Worm (Caenorhabditis elegans) whole organism, L1 larva: Measurements from ENCODE around the gene pyt-1.

Experiments used
- C04F5.9 ChIP-seq: sonication (generic microtip); optimal IDR thresholded peaks from 2 replicates; lab custom pipeline; 2016; ENCODE audit warnings: missing genetic modification characterization, missing compliant biosample characterization
- C16A3.4 ChIP-seq: fragments of 150-350 bp; optimal IDR thresholded peaks from 2 replicates; lab custom pipeline; 2014; ENCODE audit warnings: missing biosample characterization, missing genetic modification characterization
- C34B4.2 ChIP-seq: sonication (generic microtip); optimal IDR thresholded peaks from 2 replicates; lab custom pipeline; 2017; ENCODE audit warnings: mild to moderate bottlenecking, missing genetic modification characterization, missing compliant biosample characterization
- F16B12.6 ChIP-seq: fragments of 150-350 bp; optimal IDR thresholded peaks from 2 replicates; lab custom pipeline; 2014; ENCODE audit warnings: missing biosample characterization, missing genetic modification characterization
- Y116A8C.19 ChIP-seq: sonication (generic microtip); optimal IDR thresholded peaks from 2 replicates; lab custom pipeline; 2016; ENCODE audit warnings: missing compliant biosample characterization, missing genetic modification characterization, borderline replicate concordance
- aha-1 ChIP-seq: fragments of 150-350 bp; optimal IDR thresholded peaks from 2 replicates; lab custom pipeline; 2014; ENCODE audit warnings: missing biosample characterization, missing genetic modification characterization
- alr-1 ChIP-seq: fragments of 200-800 bp; sonication (Bioruptor generic); optimal IDR thresholded peaks from 2 replicates; lab custom pipeline; 2018; ENCODE audit warnings: borderline replicate concordance, mild to moderate bottlenecking, missing genetic modification characterization, missing compliant biosample characterization
- aly-2 ChIP-seq: fragments of 150-350 bp; optimal IDR thresholded peaks from 2 replicates; lab custom pipeline; 2014; ENCODE audit warnings: missing biosample characterization, missing genetic modification characterization
- ama-1 ChIP-seq: fragments of 150-350 bp; optimal IDR thresholded peaks from 2 replicates; lab custom pipeline; 2014
- blmp-1 ChIP-seq: fragments of 150-350 bp; optimal IDR thresholded peaks from 2 replicates; lab custom pipeline; 2014; ENCODE audit warnings: missing biosample characterization, missing genetic modification characterization
- ceh-63 ChIP-seq: fragments of 200-800 bp; sonication (Bioruptor generic); optimal IDR thresholded peaks from 2 replicates; lab custom pipeline; 2018; ENCODE audit warnings: mild to moderate bottlenecking, missing genetic modification characterization, missing compliant biosample characterization
- ceh-82 ChIP-seq, 3 experiments: fragments of 150-350 bp in 1 of 3; sonication (generic microtip) in 2 of 3; optimal IDR thresholded peaks; 2 replicates each; lab custom pipeline; 2014 to 2017; ENCODE audit warnings: missing biosample characterization in 3 of 3, missing genetic modification characterization in 3 of 3
- ceh-88 ChIP-seq: fragments of 200-800 bp; sonication (Bioruptor generic); IDR thresholded peaks from 2 replicates; pipeline ENCODE4 v1.3.6; 2022; ENCODE audit warnings: missing genetic modification characterization, missing compliant biosample characterization
- ceh-90 ChIP-seq: sonication (generic microtip); optimal IDR thresholded peaks from 2 replicates; lab custom pipeline; 2016; ENCODE audit warnings: missing genetic modification characterization, missing compliant biosample characterization
- dpl-1 ChIP-seq, 3 experiments: fragments of 150-350 bp in 2 of 3; sonication (generic microtip) in 1 of 3; optimal IDR thresholded peaks; 2 replicates each; lab custom pipeline; 2014 to 2017; ENCODE audit warnings: missing biosample characterization in 3 of 3, missing genetic modification characterization in 3 of 3, missing genetic modification reagents in 3 of 3
- dsc-1 ChIP-seq: sonication (generic microtip); optimal IDR thresholded peaks from 2 replicates; lab custom pipeline; 2016; ENCODE audit warnings: mild to moderate bottlenecking, missing genetic modification characterization, missing compliant biosample characterization
- efl-3 ChIP-seq: fragments of 200-800 bp; sonication (Bioruptor generic); optimal IDR thresholded peaks from 2 replicates; lab custom pipeline; 2018; ENCODE audit warnings: mild to moderate bottlenecking, missing genetic modification characterization, missing compliant biosample characterization
- egl-13 ChIP-seq: sonication (generic microtip); optimal IDR thresholded peaks from 2 replicates; lab custom pipeline; 2016; ENCODE audit warnings: missing genotype, missing genetic modification reagents, missing genetic modification characterization, missing compliant biosample characterization
- elt-3 ChIP-seq, 6 experiments: fragments of 150-350 bp in 1 of 6; sonication (generic microtip); optimal IDR thresholded peaks; 2 replicates each; lab custom pipeline; 2017 to 2018; ENCODE audit warnings: missing biosample characterization in 6 of 6, missing genetic modification characterization in 6 of 6, inconsistent platforms in 1 of 6
- fkh-4 ChIP-seq: sonication (generic microtip); optimal IDR thresholded peaks from 2 replicates; lab custom pipeline; 2016; ENCODE audit warnings: missing compliant biosample characterization, missing genetic modification characterization, borderline replicate concordance
- fos-1 ChIP-seq: fragments of 150-350 bp; optimal IDR thresholded peaks from 2 replicates; lab custom pipeline; 2014; ENCODE audit warnings: missing biosample characterization, missing genetic modification characterization
- hlh-4 ChIP-seq: sonication (generic microtip); optimal IDR thresholded peaks from 2 replicates; lab custom pipeline; 2016; ENCODE audit warnings: mild to moderate bottlenecking, missing genetic modification characterization, missing compliant biosample characterization
- hpl-2 ChIP-seq: fragments of 150-350 bp; optimal IDR thresholded peaks from 2 replicates; lab custom pipeline; 2014; ENCODE audit warnings: missing biosample characterization, missing genetic modification reagents, missing genetic modification characterization
- irx-1 ChIP-seq: sonication (generic microtip); optimal IDR thresholded peaks from 2 replicates; lab custom pipeline; 2016; ENCODE audit warnings: missing genetic modification characterization, missing compliant biosample characterization
- jun-1 ChIP-seq: fragments of 150-350 bp; optimal IDR thresholded peaks from 2 replicates; lab custom pipeline; 2014; ENCODE audit warnings: missing biosample characterization, missing genetic modification reagents, missing genetic modification characterization
- lin-13 ChIP-seq: fragments of 150-350 bp; optimal IDR thresholded peaks from 2 replicates; lab custom pipeline; 2014; ENCODE audit warnings: missing biosample characterization, missing genetic modification reagents, missing genetic modification characterization
- lin-14 ChIP-seq: fragments of 200-800 bp; sonication (Bioruptor generic); optimal IDR thresholded peaks from 2 replicates; lab custom pipeline; 2018; ENCODE audit warnings: mild to moderate bottlenecking, missing genetic modification characterization, moderate library complexity, missing compliant biosample characterization
- lin-35 ChIP-seq, 2 experiments: fragments of 150-350 bp; optimal IDR thresholded peaks; 2 replicates each; lab custom pipeline; 2014; ENCODE audit warnings: missing biosample characterization in 2 of 2, missing genetic modification characterization in 2 of 2, missing genetic modification reagents in 2 of 2
- lsy-2 ChIP-seq, 2 experiments: fragments of 150-350 bp; optimal IDR thresholded peaks; 2 replicates each; lab custom pipeline; 2014; ENCODE audit warnings: missing biosample characterization in 2 of 2, missing genetic modification characterization in 2 of 2
- mdl-1 ChIP-seq, 2 experiments: fragments of 150-350 bp; optimal IDR thresholded peaks; 2 replicates each; lab custom pipeline; 2014 to 2017; ENCODE audit warnings: missing biosample characterization in 2 of 2, missing genetic modification characterization in 2 of 2, inconsistent platforms in 1 of 2
- mef-2 ChIP-seq: fragments of 150-350 bp; optimal IDR thresholded peaks from 2 replicates; lab custom pipeline; 2014; ENCODE audit warnings: missing biosample characterization, missing genetic modification characterization
- nhr-11 ChIP-seq: fragments of 150-350 bp; optimal IDR thresholded peaks from 2 replicates; lab custom pipeline; 2014; ENCODE audit warnings: missing biosample characterization, missing genetic modification characterization
- nhr-19 ChIP-seq: fragments of 200-800 bp; sonication (Bioruptor generic); conservative IDR thresholded peaks from 2 replicates; pipeline ENCODE4 v1.3.6; 2022; ENCODE audit warnings: missing genetic modification characterization, missing compliant biosample characterization
- nhr-28 ChIP-seq: fragments of 150-350 bp; optimal IDR thresholded peaks from 2 replicates; lab custom pipeline; 2014; ENCODE audit warnings: missing biosample characterization, missing genetic modification characterization
- nhr-47 ChIP-seq: sonication (generic microtip); optimal IDR thresholded peaks from 2 replicates; lab custom pipeline; 2016; ENCODE audit warnings: mild to moderate bottlenecking, missing genetic modification characterization, moderate library complexity, missing compliant biosample characterization
- nhr-90 ChIP-seq: sonication (generic microtip); optimal IDR thresholded peaks from 2 replicates; lab custom pipeline; 2016; ENCODE audit warnings: mild to moderate bottlenecking, missing genetic modification characterization, missing compliant biosample characterization; ENCODE audit not compliant: poor library complexity
- pax-3 ChIP-seq: fragments of 200-800 bp; sonication (Bioruptor generic); optimal IDR thresholded peaks from 2 replicates; lab custom pipeline; 2018; ENCODE audit warnings: mild to moderate bottlenecking, missing genetic modification characterization, moderate library complexity, missing compliant biosample characterization
- rnt-1 ChIP-seq: sonication (generic microtip); optimal IDR thresholded peaks from 2 replicates; lab custom pipeline; 2016; ENCODE audit warnings: mild to moderate bottlenecking, missing genetic modification characterization, moderate library complexity, missing compliant biosample characterization
- skn-1 ChIP-seq: fragments of 150-350 bp; optimal IDR thresholded peaks from 2 replicates; lab custom pipeline; 2014; ENCODE audit warnings: missing biosample characterization, missing genetic modification characterization
- snu-23 ChIP-seq: sonication (generic microtip); optimal IDR thresholded peaks from 2 replicates; lab custom pipeline; 2016; ENCODE audit warnings: missing genetic modification characterization, missing compliant biosample characterization
- sptf-1 ChIP-seq: fragments of 150-350 bp; optimal IDR thresholded peaks from 2 replicates; lab custom pipeline; 2014; ENCODE audit warnings: missing biosample characterization, missing genetic modification characterization
- sup-37 ChIP-seq: fragments of 200-800 bp; sonication (Bioruptor generic); optimal IDR thresholded peaks from 2 replicates; lab custom pipeline; 2018; ENCODE audit warnings: mild to moderate bottlenecking, missing genetic modification characterization, missing compliant biosample characterization
- swsn-7 ChIP-seq: sonication (generic microtip); optimal IDR thresholded peaks from 2 replicates; lab custom pipeline; 2016; ENCODE audit warnings: missing genetic modification characterization, missing compliant biosample characterization
- unc-130 ChIP-seq: fragments of 150-350 bp; optimal IDR thresholded peaks from 2 replicates; lab custom pipeline; 2017; ENCODE audit warnings: missing biosample characterization, missing genetic modification characterization, inconsistent platforms
- unc-62 ChIP-seq: fragments of 150-350 bp; optimal IDR thresholded peaks from 2 replicates; lab custom pipeline; 2014; ENCODE audit warnings: missing biosample characterization, missing genetic modification reagents, missing genetic modification characterization
- unc-86 ChIP-seq: sonication (generic microtip); optimal IDR thresholded peaks from 2 replicates; lab custom pipeline; 2016; ENCODE audit warnings: missing genetic modification characterization, missing compliant biosample characterization
- unc-98 ChIP-seq: fragments of 200-800 bp; sonication (Bioruptor generic); IDR thresholded peaks from 2 replicates; pipeline ENCODE4 v1.3.6; 2022; ENCODE audit warnings: missing genetic modification characterization, missing compliant biosample characterization
- zip-4 ChIP-seq: fragments of 200-800 bp; sonication (Bioruptor generic); optimal IDR thresholded peaks from 2 replicates; lab custom pipeline; 2018; ENCODE audit warnings: mild to moderate bottlenecking, missing genetic modification characterization, moderate library complexity, missing compliant biosample characterization
- ztf-11 ChIP-seq, 2 experiments: sonication (generic microtip); optimal IDR thresholded peaks; 2 replicates each; lab custom pipeline; 2016 to 2017; ENCODE audit warnings: missing genetic modification characterization in 2 of 2, missing biosample characterization in 1 of 2, missing compliant biosample characterization in 1 of 2

The pyt-1 gene

ce11 chrV:10246967-10247366 is 17.8 kb upstream of the pyt-1 start:
- TF ChIP-seq aha-1 (no peak), zip-4 (no peak), nhr-19 (peak; percentile 38), lsy-2 (tag; optimal IDR thresholded peaks at IDR 0.05; lab: Kevin White, UChicago) (no peak), pax-3 (tag; lab: Kevin White, UChicago) (no peak), unc-62 (no peak), mef-2 (tag; lab: Kevin White, UChicago) (no peak), lin-14 (GFP tag; lab: Kevin White, UChicago) (peak; percentile 22), mdl-1 (tag; optimal IDR thresholded peaks at IDR 0.05; lab: Kevin White, UChicago) (peak in 1 of 2 experiments; percentile 17), sptf-1 (tag; lab: Kevin White, UChicago) (no peak), blmp-1 (tag; lab: Kevin White, UChicago) (peak; percentile 8), fkh-4 (tag; lab: Kevin White, UChicago) (no peak), lin-13 (GFP tag; lab: Kevin White, UChicago) (no peak), C34B4.2 (no peak), ceh-63 (GFP tag; lab: Kevin White, UChicago) (no peak), F16B12.6 (tag; lab: Kevin White, UChicago) (no peak), unc-98 (no peak), fos-1 (tag; lab: Kevin White, UChicago) (no peak), ceh-82 (tag; optimal IDR thresholded peaks at IDR 0.05; lab: Kevin White, UChicago) (no peak), alr-1 (tag; lab: Kevin White, UChicago) (no peak), hpl-2 (GFP tag; lab: Kevin White, UChicago) (no peak), Y116A8C.19 (tag; lab: Kevin White, UChicago) (no peak), efl-3 (GFP tag; lab: Kevin White, UChicago) (no peak), irx-1 (no peak), skn-1 (tag; lab: Kevin White, UChicago) (no peak), rnt-1 (tag; lab: Kevin White, UChicago) (peak; percentile 37)

- TF ChIP-seq skn-1 (tag; lab: Kevin White, UChicago) (no peak), C34B4.2 (no peak), fos-1 (tag; lab: Kevin White, UChicago) (peak; percentile 56), mdl-1 (tag; optimal IDR thresholded peaks at IDR 0.05; lab: Kevin White, UChicago) (peak in 1 of 2 experiments; percentile 89), swsn-7 (tag; lab: Kevin White, UChicago) (peak; percentile 42), nhr-11 (peak; percentile 31), egl-13 (tag; lab: Kevin White, UChicago) (no peak), C16A3.4 (tag; lab: Kevin White, UChicago) (peak; percentile 56), unc-130 (tag; lab: Kevin White, UChicago) (peak; percentile 59), hlh-4 (no peak), fkh-4 (tag; lab: Kevin White, UChicago) (peak; percentile 55), lsy-2 (tag; optimal IDR thresholded peaks at IDR 0.05; lab: Kevin White, UChicago) (peak; percentile 53 to 57), ceh-90 (tag; lab: Kevin White, UChicago) (peak; percentile 31), C04F5.9 (tag; lab: Kevin White, UChicago) (no peak), nhr-19 (peak; percentile 37), nhr-47 (peak; percentile 78), hpl-2 (GFP tag; lab: Kevin White, UChicago) (no peak), nhr-90 (tag; lab: Kevin White, UChicago) (no peak), F16B12.6 (tag; lab: Kevin White, UChicago) (no peak), dpl-1 (GFP tag; optimal IDR thresholded peaks at IDR 0.05; lab: Kevin White, UChicago) (peak; percentile 34 to 65 (median 44)), dsc-1 (tag; lab: Kevin White, UChicago) (peak; percentile 91), ceh-82 (tag; optimal IDR thresholded peaks at IDR 0.05; lab: Kevin White, UChicago) (peak in 2 of 3 experiments; percentile 20 to 26), lin-35 (GFP tag; optimal IDR thresholded peaks at IDR 0.05; lab: Kevin White, UChicago) (peak; percentile 55 to 66), elt-3 (tag; optimal IDR thresholded peaks at IDR 0.05; lab: Kevin White, UChicago) (no peak), lin-13 (GFP tag; lab: Kevin White, UChicago) (peak; percentile 13), Y116A8C.19 (tag; lab: Kevin White, UChicago) (no peak), nhr-28 (no peak), ztf-11 (tag; optimal IDR thresholded peaks at IDR 0.05; lab: Kevin White, UChicago) (no peak), ceh-88 (0 out of 2 replicates have a peak, but pooled peaks have one; percentile 48), jun-1 (no peak), unc-86 (tag; lab: Kevin White, UChicago) (peak; percentile 69), ama-1 (lab: Kevin White, UChicago) (no peak), aly-2 (tag; lab: Kevin White, UChicago) (no peak), zip-4 (no peak), blmp-1 (tag; lab: Kevin White, UChicago) (no peak), irx-1 (peak; percentile 20), snu-23 (peak; percentile 51), sup-37 (GFP tag; lab: Kevin White, UChicago) (no peak)
Observed at ce11 chrV:10246443-10246885, 17.3 kb upstream of the pyt-1 start.
